Fruit fly (Drosophila melanogaster): Measurements from ENCODE around the gene alpha-Man-IIa.

Gene alpha-Man-IIa

dm6 chr3R:9459385-9460285, 47.3 kb downstream of the alpha-Man-IIa start (continued):
- TF ChIP-seq CG15696 (tag; optimal IDR thresholded peaks at IDR 0.05) (peak; percentile 4), Lhr (GFP tag; optimal IDR thresholded peaks at IDR 0.05) (no peak), lmd (GFP tag; IDR thresholded peaks at IDR 0.05) (peak; percentile 74), CG6175 (GFP tag; IDR thresholded peaks at IDR 0.05) (no peak), pnt (GFP tag; optimal IDR thresholded peaks at IDR 0.05) (peak; percentile 16), dmrt99B (tag; optimal IDR thresholded peaks at IDR 0.05) (peak; percentile 79), CG9876 (GFP tag; optimal IDR thresholded peaks at IDR 0.05) (no peak), CG16863 (GFP tag; optimal IDR thresholded peaks at IDR 0.05) (peak; percentile 47), ATbp (GFP tag; optimal IDR thresholded peaks at IDR 0.05) (peak; percentile 62), Usf (GFP tag; optimal IDR thresholded peaks at IDR 0.05) (peak; percentile 3), HLH3B (GFP tag; IDR thresholded peaks at IDR 0.05) (peak; percentile 57; the same call in 1 of the 2 replicates), wdn (GFP tag; IDR thresholded peaks at IDR 0.05) (0 out of 2 replicates have a peak, but pooled peaks have one; percentile 28), inv (GFP tag; IDR thresholded peaks at IDR 0.05; ENCODE audit: partially characterized antibody) (no peak), Deaf1 (tag; optimal IDR thresholded peaks at IDR 0.05) (peak; percentile 88), NC2β (GFP tag; optimal IDR thresholded peaks at IDR 0.05) (no peak), jigr1 (GFP tag; IDR thresholded peaks at IDR 0.05) (no peak), D19A (tag; optimal IDR thresholded peaks at IDR 0.05) (peak; percentile 65), CG15479 (GFP tag; optimal IDR thresholded peaks at IDR 0.05) (no peak), trem (tag; optimal IDR thresholded peaks at IDR 0.05) (peak; percentile 18), CG8281 (tag; optimal IDR thresholded peaks at IDR 0.05) (peak; percentile 31), Rx (GFP tag; IDR thresholded peaks at IDR 0.05) (no peak), ewg (GFP tag; optimal IDR thresholded peaks at IDR 0.05) (peak; percentile 85), Dref (GFP tag; IDR thresholded peaks at IDR 0.05) (no peak), org-1 (GFP tag; optimal IDR thresholded peaks at IDR 0.05) (peak; percentile 79), CG10366 (GFP tag; IDR thresholded peaks at IDR 0.05) (peak; percentile 46), CG10431 (GFP tag; optimal IDR thresholded peaks at IDR 0.05) (no peak), ssp (GFP tag; IDR thresholded peaks at IDR 0.05) (no peak), CG15073 (GFP tag; optimal IDR thresholded peaks at IDR 0.05) (no peak), chm (GFP tag; IDR thresholded peaks at IDR 0.05) (peak; percentile 37; the same call in 1 of the 2 replicates), CG5180 (GFP tag; optimal IDR thresholded peaks at IDR 0.05) (peak; percentile 49), Sox102F (GFP tag; optimal IDR thresholded peaks at IDR 0.05) (peak; percentile 55), unc-4 (GFP tag; IDR thresholded peaks at IDR 0.05; ENCODE audit: partially characterized antibody) (no peak), Trl (optimal IDR thresholded peaks at IDR 0.05) (no peak), Trl (GFP tag; optimal IDR thresholded peaks at IDR 0.05) (peak; percentile 35), CG11398 (GFP tag; optimal IDR thresholded peaks at IDR 0.05) (no peak), cwo (GFP tag; optimal IDR thresholded peaks at IDR 0.05) (peak; percentile 78), amos (GFP tag; IDR thresholded peaks at IDR 0.05; ENCODE audit: partially characterized antibody) (no peak), CG14441 (GFP tag; IDR thresholded peaks at IDR 0.05) (peak; percentile 57), CG15514 (GFP tag; optimal IDR thresholded peaks at IDR 0.05) (peak; percentile 76), Jarid2 (GFP tag; optimal IDR thresholded peaks at IDR 0.05) (no peak), CG10147 (GFP tag; optimal IDR thresholded peaks at IDR 0.05) (peak; percentile 84), CG3281 (GFP tag; optimal IDR thresholded peaks at IDR 0.05) (peak; percentile 86), da (GFP tag; optimal IDR thresholded peaks at IDR 0.05) (no peak), CG8290 (GFP tag; optimal IDR thresholded peaks at IDR 0.05) (no peak), CG8290 (tag; optimal IDR thresholded peaks at IDR 0.05) (peak in 1 of 2 experiments; percentile 42), scrt (GFP tag; optimal IDR thresholded peaks at IDR 0.05) (peak; percentile 71), ind (GFP tag; optimal IDR thresholded peaks at IDR 0.05) (peak; percentile 69), CG1233 (GFP tag; optimal IDR thresholded peaks at IDR 0.05) (peak; percentile 62), E2f2 (GFP tag; IDR thresholded peaks at IDR 0.05) (peak; percentile 44)
